Fruit fly (Drosophila melanogaster) whole organism, embryonic: Measurements from ENCODE around the gene bwa.

ENCODE experiments used
- ATbp ChIP-seq: fragments of 200-800 bp; sonication (Bioruptor generic); optimal IDR thresholded peaks from 2 replicates; lab custom pipeline; 2017; ENCODE audit warnings: missing biosample characterization, mild to moderate bottlenecking, missing genetic modification characterization, missing genetic modification reagents
- Ada2b ChIP-seq: fragments of 200-800 bp; sonication (Bioruptor generic); IDR thresholded peaks from 2 replicates; pipeline ENCODE4 v1.3.6; 2022; ENCODE audit warnings: missing biosample characterization, missing genetic modification characterization
- Adf1 ChIP-seq: fragments of 200-800 bp; sonication (Bioruptor generic); IDR thresholded peaks from 2 replicates; pipeline ENCODE4 v1.3.6; 2022; ENCODE audit warnings: missing biosample characterization, missing genetic modification characterization
- Atf6 ChIP-seq: fragments of 200-800 bp; sonication (Bioruptor generic); IDR thresholded peaks from 2 replicates; pipeline ENCODE4 v1.3.6; 2022; ENCODE audit warnings: missing biosample characterization, missing genetic modification characterization
- CG10209 ChIP-seq: fragments of 200-800 bp; sonication (Bioruptor generic); optimal IDR thresholded peaks from 3 replicates; lab custom pipeline; 2017; ENCODE audit warnings: missing biosample characterization, mild to moderate bottlenecking, missing genetic modification characterization, missing genetic modification reagents
- CG1233 ChIP-seq: fragments of 200-800 bp; sonication (Bioruptor generic); optimal IDR thresholded peaks from 4 replicates; lab custom pipeline; 2018; ENCODE audit warnings: missing biosample characterization, mild to moderate bottlenecking, missing genetic modification characterization
- CG12744 ChIP-seq: fragments of 200-800 bp; sonication (Bioruptor generic); optimal IDR thresholded peaks from 2 replicates; lab custom pipeline; 2016; ENCODE audit warnings: missing biosample characterization, missing genetic modification characterization
- CG13775 ChIP-seq: fragments of 200-800 bp; sonication (Bioruptor generic); optimal IDR thresholded peaks from 3 replicates; lab custom pipeline; 2017; ENCODE audit warnings: missing biosample characterization, mild to moderate bottlenecking, missing genetic modification characterization
- CG13894 ChIP-seq: fragments of 200-800 bp; sonication (Bioruptor generic); optimal IDR thresholded peaks from 3 replicates; lab custom pipeline; 2018; ENCODE audit warnings: missing biosample characterization, mild to moderate bottlenecking, missing genetic modification characterization, moderate library complexity
- CG14965 ChIP-seq: fragments of 200-800 bp; sonication (Bioruptor generic); optimal IDR thresholded peaks from 2 replicates; lab custom pipeline; 2016; ENCODE audit warnings: missing biosample characterization, missing genetic modification characterization, borderline replicate concordance
- CG1792 ChIP-seq: fragments of 200-800 bp; sonication (Bioruptor generic); optimal IDR thresholded peaks from 2 replicates; lab custom pipeline; 2016; ENCODE audit warnings: missing biosample characterization, missing genetic modification characterization
- CG18262 ChIP-seq: fragments of 200-800 bp; optimal IDR thresholded peaks from 3 replicates; lab custom pipeline; 2019; ENCODE audit warnings: missing biosample characterization, mild to moderate bottlenecking, missing genetic modification characterization, moderate library complexity
- CG3163 ChIP-seq: fragments of 200-800 bp; sonication (Bioruptor generic); optimal IDR thresholded peaks from 3 replicates; lab custom pipeline; 2016; ENCODE audit warnings: missing biosample characterization, missing genetic modification characterization
- CG33213 ChIP-seq: fragments of 200-800 bp; sonication (Bioruptor generic); optimal IDR thresholded peaks from 3 replicates; lab custom pipeline; 2016; ENCODE audit warnings: missing biosample characterization, missing genetic modification characterization
- CG33557 ChIP-seq: fragments of 200-800 bp; sonication (Bioruptor generic); optimal IDR thresholded peaks from 2 replicates; lab custom pipeline; 2019; ENCODE audit warnings: missing biosample characterization, mild to moderate bottlenecking, missing genetic modification characterization, moderate library complexity
- CG34224 ChIP-seq: fragments of 200-800 bp; sonication (Bioruptor generic); IDR thresholded peaks from 3 replicates; pipeline ENCODE4 v1.3.6; 2022; ENCODE audit warnings: missing biosample characterization, missing genetic modification characterization; ENCODE audit not compliant: partially characterized antibody
- CG34422 ChIP-seq: fragments of 200-800 bp; sonication (Bioruptor generic); IDR thresholded peaks from 3 replicates; pipeline ENCODE4 v1.3.6; 2022; ENCODE audit warnings: missing biosample characterization, missing genetic modification characterization
- CG3847 ChIP-seq: fragments of 200-800 bp; sonication (Bioruptor generic); IDR thresholded peaks from 2 replicates; pipeline ENCODE4 v1.3.6; 2022; ENCODE audit warnings: missing biosample characterization, missing genetic modification characterization
- CG3995 ChIP-seq: fragments of 200-800 bp; sonication (Bioruptor generic); optimal IDR thresholded peaks from 3 replicates; lab custom pipeline; 2016; ENCODE audit warnings: missing biosample characterization, missing genetic modification characterization
- CG4820 ChIP-seq: fragments of 200-800 bp; sonication (Bioruptor generic); optimal IDR thresholded peaks from 3 replicates; lab custom pipeline; 2016; ENCODE audit warnings: missing biosample characterization, missing genetic modification characterization
- CG5245 ChIP-seq: fragments of 200-800 bp; sonication (Bioruptor generic); optimal IDR thresholded peaks from 3 replicates; lab custom pipeline; 2016; ENCODE audit warnings: missing biosample characterization, missing genetic modification characterization
- CG7839 ChIP-seq: fragments of 200-800 bp; sonication (Bioruptor generic); optimal IDR thresholded peaks from 3 replicates; lab custom pipeline; 2018; ENCODE audit warnings: missing biosample characterization, mild to moderate bottlenecking, missing genetic modification characterization, moderate library complexity
- CG7987 ChIP-seq: fragments of 200-800 bp; sonication (Bioruptor generic); optimal IDR thresholded peaks from 2 replicates; lab custom pipeline; 2018; ENCODE audit warnings: missing biosample characterization, mild to moderate bottlenecking, missing genetic modification characterization, moderate library complexity
- CHES-1-like ChIP-seq: fragments of 200-800 bp; sonication (Bioruptor generic); optimal IDR thresholded peaks from 2 replicates; lab custom pipeline; 2016; ENCODE audit warnings: missing biosample characterization, missing genetic modification characterization
- D ChIP-seq, 2 experiments: fragments of 200-800 bp in 1 of 2; fragments of >200 bp in 1 of 2; sonication (Bioruptor generic) in 1 of 2; optimal IDR thresholded peaks; 2 replicates in 1 of 2; 3 replicates in 1 of 2; lab custom pipeline; 2017; ENCODE audit warnings: mild to moderate bottlenecking in 1 of 2, missing biosample characterization in 1 of 2, missing genetic modification characterization in 1 of 2, missing genetic modification reagents in 1 of 2
- HLH54F ChIP-seq: fragments of 200-800 bp; sonication (Bioruptor generic); optimal IDR thresholded peaks from 3 replicates; lab custom pipeline; 2016; ENCODE audit warnings: missing biosample characterization, missing genetic modification characterization
- Hr3 ChIP-seq: fragments of 200-800 bp; sonication (Bioruptor generic); optimal IDR thresholded peaks from 3 replicates; lab custom pipeline; 2016; ENCODE audit warnings: missing biosample characterization, missing genetic modification characterization
- Hr78 ChIP-seq, 2 experiments: fragments of 200-800 bp in 1 of 2; fragments of >200 bp in 1 of 2; sonication (Bioruptor generic) in 1 of 2; optimal IDR thresholded peaks; 2 replicates each; lab custom pipeline; 2017 to 2019; ENCODE audit warnings: missing biosample characterization in 2 of 2, missing genetic modification characterization in 2 of 2, mild to moderate bottlenecking in 1 of 2, moderate library complexity in 1 of 2
- Myb ChIP-seq: fragments of 200-800 bp; sonication (Bioruptor generic); optimal IDR thresholded peaks from 2 replicates; lab custom pipeline; 2016; ENCODE audit warnings: missing biosample characterization, missing genetic modification characterization
- Nf-YC ChIP-seq: fragments of 200-800 bp; optimal IDR thresholded peaks from 3 replicates; lab custom pipeline; 2019; ENCODE audit warnings: missing biosample characterization, mild to moderate bottlenecking, missing genetic modification characterization, moderate library complexity
- NfI ChIP-seq: fragments of 200-800 bp; sonication (Bioruptor generic); optimal IDR thresholded peaks from 3 replicates; lab custom pipeline; 2018; ENCODE audit warnings: missing biosample characterization, mild to moderate bottlenecking, missing genetic modification characterization, moderate library complexity
- Ptx1 ChIP-seq: fragments of 200-800 bp; sonication (Bioruptor generic); IDR thresholded peaks from 2 replicates; pipeline ENCODE4 v1.3.6; 2022; ENCODE audit warnings: missing biosample characterization, missing genetic modification characterization
- Rfx ChIP-seq: fragments of 200-800 bp; sonication (Bioruptor generic); IDR thresholded peaks from 2 replicates; pipeline ENCODE4 v1.3.6; 2022; ENCODE audit warnings: missing biosample characterization, missing genetic modification characterization
- ab ChIP-seq: fragments of 200-800 bp; sonication (Bioruptor generic); optimal IDR thresholded peaks from 2 replicates; lab custom pipeline; 2016; ENCODE audit warnings: missing biosample characterization, missing genetic modification characterization
- az2 ChIP-seq: fragments of 200-800 bp; sonication (Bioruptor generic); optimal IDR thresholded peaks from 3 replicates; lab custom pipeline; 2016; ENCODE audit warnings: missing biosample characterization, missing genetic modification characterization
- ci ChIP-seq: fragments of 200-800 bp; sonication (Bioruptor generic); IDR thresholded peaks from 3 replicates; pipeline ENCODE4 v1.3.6; 2022; ENCODE audit warnings: missing biosample characterization, missing genetic modification characterization
- dmrt11E ChIP-seq: fragments of 200-800 bp; sonication (Bioruptor generic); optimal IDR thresholded peaks from 3 replicates; lab custom pipeline; 2018; ENCODE audit warnings: missing biosample characterization, mild to moderate bottlenecking, missing genetic modification characterization, moderate library complexity
- dpn ChIP-seq, 2 experiments: fragments of 200-800 bp; sonication (Bioruptor generic); optimal IDR thresholded peaks; 3 replicates each; lab custom pipeline; 2016; ENCODE audit warnings: missing biosample characterization in 2 of 2, missing genetic modification characterization in 2 of 2
- eyg ChIP-seq: fragments of 200-800 bp; sonication (Bioruptor generic); optimal IDR thresholded peaks from 3 replicates; lab custom pipeline; 2016; ENCODE audit warnings: missing biosample characterization, missing genetic modification characterization
- ham ChIP-seq: fragments of 200-800 bp; sonication (Bioruptor generic); IDR thresholded peaks from 2 replicates; pipeline ENCODE4 v1.3.6; 2022; ENCODE audit warnings: missing biosample characterization, missing genetic modification characterization
- hb ChIP-seq: fragments of 200-800 bp; sonication (Bioruptor generic); IDR thresholded peaks from 3 replicates; pipeline ENCODE4 v1.3.6; 2022; ENCODE audit warnings: missing biosample characterization, missing genetic modification characterization; ENCODE audit not compliant: partially characterized antibody
- hkb ChIP-seq, 2 experiments: fragments of 200-800 bp in 1 of 2; fragments of >200 bp in 1 of 2; sonication (Bioruptor generic) in 1 of 2; IDR thresholded peaks in 1 of 2; optimal IDR thresholded peaks in 1 of 2; 2 replicates each; pipeline versions ENCODE4 v1.3.6 to Lab custom; 2017 to 2022; ENCODE audit warnings: missing biosample characterization in 1 of 2, missing genetic modification characterization in 1 of 2
- nerfin-1 ChIP-seq: fragments of 200-800 bp; sonication (Bioruptor generic); optimal IDR thresholded peaks from 3 replicates; lab custom pipeline; 2019; ENCODE audit warnings: missing biosample characterization, mild to moderate bottlenecking, missing genetic modification characterization, moderate library complexity
- phol ChIP-seq: fragments of 200-800 bp; sonication (Bioruptor generic); optimal IDR thresholded peaks from 3 replicates; lab custom pipeline; 2018; ENCODE audit warnings: missing biosample characterization, mild to moderate bottlenecking, missing genetic modification characterization, moderate library complexity
- pita ChIP-seq: fragments of 200-800 bp; sonication (Bioruptor generic); optimal IDR thresholded peaks from 2 replicates; lab custom pipeline; 2017; ENCODE audit warnings: missing biosample characterization, mild to moderate bottlenecking, missing genetic modification characterization
- repo ChIP-seq: fragments of 200-800 bp; sonication (Bioruptor generic); optimal IDR thresholded peaks from 2 replicates; lab custom pipeline; 2016; ENCODE audit warnings: missing biosample characterization, missing genetic modification characterization
- ro ChIP-seq: fragments of 200-800 bp; sonication (Bioruptor generic); IDR thresholded peaks from 2 replicates; pipeline ENCODE4 v1.3.6; 2022; ENCODE audit warnings: missing biosample characterization, missing genetic modification characterization
- sens ChIP-seq: fragments of 200-800 bp; sonication (Bioruptor generic); peaks from one replicate; lab custom pipeline; 2016; ENCODE audit warnings: missing biosample characterization, missing genetic modification characterization
- sna ChIP-seq: fragments of 200-800 bp; sonication (Bioruptor generic); IDR thresholded peaks from 2 replicates; pipeline ENCODE4 v1.3.6; 2022; ENCODE audit warnings: missing biosample characterization, missing genetic modification characterization; ENCODE audit not compliant: partially characterized antibody
- vfl ChIP-seq: fragments of 200-800 bp; sonication (Bioruptor generic); optimal IDR thresholded peaks from 2 replicates; lab custom pipeline; 2016; ENCODE audit warnings: missing biosample characterization, missing genetic modification characterization

Gene bwa

DNA sequence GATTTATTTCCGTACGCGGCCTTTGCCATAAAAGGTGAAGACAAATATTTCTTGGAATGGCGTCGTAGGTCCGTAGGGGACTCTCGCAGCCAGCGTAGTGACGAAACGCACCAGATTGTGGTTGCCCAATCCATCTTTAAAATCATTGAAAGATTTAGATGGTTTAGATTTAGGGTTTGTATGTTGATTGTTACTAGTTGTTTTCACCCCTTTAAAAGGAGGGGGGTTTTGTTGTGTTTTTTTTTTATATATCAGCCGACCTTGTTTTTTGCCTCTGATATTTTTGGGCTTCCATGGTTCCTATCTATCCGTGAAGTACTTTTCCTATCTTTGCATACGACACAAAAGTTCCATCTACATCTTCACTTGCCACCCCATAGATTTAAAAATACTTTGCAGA, 12.7 kb downstream of the bwa start (continued):
- no peak for TF ChIP-seq CG3995 (GFP tag; lab: Kevin White, UChicago)
- TF ChIP-seq phol (tag; lab: Kevin White, UChicago): peak; percentile 7
- TF ChIP-seq CG1792: peak; percentile 32
- TF ChIP-seq eyg: peak; percentile 50
- TF ChIP-seq Hr78 (GFP tag; optimal IDR thresholded peaks at IDR 0.05; lab: Kevin White, UChicago): peak in 1 of 2 experiments; percentile 16
- no peak for TF ChIP-seq dmrt11E
- no peak for TF ChIP-seq nerfin-1 (tag; lab: Kevin White, UChicago)
- no peak for TF ChIP-seq CG4820 (GFP tag; lab: Kevin White, UChicago)
- no peak for TF ChIP-seq CG34422 (GFP tag; lab: Robert Waterston, UW)
- TF ChIP-seq CG7987 (GFP tag; lab: Kevin White, UChicago): no peak
- TF ChIP-seq Ptx1 (GFP tag; lab: Robert Waterston, UW): peak; percentile 33; the same call in 1 of the 2 replicates
- TF ChIP-seq CG1233 (GFP tag; lab: Kevin White, UChicago): no peak
- no peak for TF ChIP-seq ab (GFP tag; lab: Kevin White, UChicago)
- no peak for TF ChIP-seq ham
- no peak for TF ChIP-seq CG3163 (GFP tag; lab: Kevin White, UChicago)
- no peak for TF ChIP-seq CG5245 (GFP tag; lab: Kevin White, UChicago)
- TF ChIP-seq CG3847 (GFP tag; lab: Robert Waterston, UW): no peak
- TF ChIP-seq az2 (GFP tag; lab: Kevin White, UChicago): no peak
- TF ChIP-seq CG33213 (GFP tag; lab: Kevin White, UChicago): no peak
- peak; percentile 16 for TF ChIP-seq Myb (GFP tag; lab: Kevin White, UChicago)
- TF ChIP-seq CHES-1-like (GFP tag; lab: Kevin White, UChicago): peak; percentile 10
- no peak for TF ChIP-seq CG13894 (tag; lab: Kevin White, UChicago)
- no peak for TF ChIP-seq ro (GFP tag; lab: Robert Waterston, UW)
- no peak for TF ChIP-seq pita (GFP tag; lab: Kevin White, UChicago)
- TF ChIP-seq Nf-YC (tag; lab: Kevin White, UChicago): no peak
- TF ChIP-seq CG13775: peak; percentile 22
- peak; percentile 7 for TF ChIP-seq CG10209 (GFP tag; lab: Kevin White, UChicago)
- TF ChIP-seq ATbp (GFP tag; lab: Kevin White, UChicago): no peak
- no peak for TF ChIP-seq HLH54F (GFP tag; lab: Kevin White, UChicago)
- peak; percentile 58 for TF ChIP-seq Rfx
- no peak for TF ChIP-seq ci (GFP tag; lab: Robert Waterston, UW)
- no peak for TF ChIP-seq NfI (GFP tag; lab: Kevin White, UChicago)
- no peak for TF ChIP-seq CG12744 (GFP tag; lab: Kevin White, UChicago)
- no peak for TF ChIP-seq sna (GFP tag; lab: Robert Waterston, UW)
- no peak for TF ChIP-seq CG34224 (GFP tag; lab: Robert Waterston, UW)
- TF ChIP-seq CG7839 (tag; lab: Kevin White, UChicago): peak; percentile 32
- TF ChIP-seq Adf1: peak; percentile 25; the same call in 1 of the 2 replicates
- TF ChIP-seq sens: peak; percentile 50
- no peak for TF ChIP-seq CG18262 (tag; lab: Kevin White, UChicago)
- TF ChIP-seq hb: no peak
- TF ChIP-seq Atf6 (GFP tag; lab: Robert Waterston, UW): peak; percentile 41; the same call in 1 of the 2 replicates
- no peak for TF ChIP-seq CG14965 (GFP tag; lab: Kevin White, UChicago)
- TF ChIP-seq CG33557 (GFP tag; lab: Kevin White, UChicago): no peak
- TF ChIP-seq dpn (GFP tag; optimal IDR thresholded peaks at IDR 0.05; lab: Kevin White, UChicago): peak; percentile 3 to 17
- no peak for TF ChIP-seq Ada2b (GFP tag; lab: Robert Waterston, UW)
- TF ChIP-seq Hr3 (GFP tag; lab: Kevin White, UChicago): no peak
- no peak for TF ChIP-seq repo
- TF ChIP-seq vfl (GFP tag; lab: Kevin White, UChicago): no peak
- TF ChIP-seq D (optimal IDR thresholded peaks at IDR 0.05; lab: Kevin White, UChicago): no peak
- no peak for TF ChIP-seq D (GFP tag; optimal IDR thresholded peaks at IDR 0.05; lab: Kevin White, UChicago)
- TF ChIP-seq hkb (optimal IDR thresholded peaks at IDR 0.05; lab: Kevin White, UChicago): no peak
- TF ChIP-seq hkb (GFP tag; IDR thresholded peaks at IDR 0.05; lab: Robert Waterston, UW): no peak
